Fruit fly (Drosophila melanogaster) whole organism, pupa: ENCODE data around the gene CG42841.

Experiments
- CG10348 ChIP-seq: fragments of 200-800 bp; sonication (Bioruptor generic); IDR thresholded peaks from 2 replicates; pipeline ENCODE4 v1.3.6; 2022; ENCODE audit warnings: missing biosample characterization, missing genetic modification characterization
- CG12605 ChIP-seq: fragments of 200-800 bp; sonication (Bioruptor generic); IDR thresholded peaks from 2 replicates; pipeline ENCODE4 v1.3.6; 2022; ENCODE audit warnings: missing biosample characterization, missing genetic modification characterization
- CG13204 ChIP-seq: fragments of 200-800 bp; sonication (Bioruptor generic); optimal IDR thresholded peaks from 2 replicates; lab custom pipeline; 2018; ENCODE audit warnings: missing biosample characterization, mild to moderate bottlenecking, missing genetic modification characterization, moderate library complexity
- CG14655 ChIP-seq: fragments of 200-800 bp; sonication (Bioruptor generic); optimal IDR thresholded peaks from 3 replicates; lab custom pipeline; 2017; ENCODE audit warnings: mild to moderate bottlenecking, missing biosample characterization, missing genetic modification reagents, missing genetic modification characterization
- CG15710 ChIP-seq: fragments of 200-800 bp; sonication (Bioruptor generic); optimal IDR thresholded peaks from 2 replicates; lab custom pipeline; 2018; ENCODE audit warnings: missing biosample characterization, mild to moderate bottlenecking, missing genetic modification characterization, moderate library complexity
- CG17806 ChIP-seq: fragments of 200-800 bp; sonication (Bioruptor generic); optimal IDR thresholded peaks from 2 replicates; lab custom pipeline; 2018; ENCODE audit warnings: missing biosample characterization, mild to moderate bottlenecking, missing genetic modification characterization, moderate library complexity
- CG32121 ChIP-seq: fragments of 200-800 bp; sonication (Bioruptor generic); IDR thresholded peaks from 2 replicates; pipeline ENCODE4 v1.3.6; 2022; ENCODE audit warnings: missing biosample characterization, missing genetic modification characterization
- CG34367 ChIP-seq: fragments of 200-800 bp; sonication (Bioruptor generic); optimal IDR thresholded peaks from 2 replicates; lab custom pipeline; 2018; ENCODE audit warnings: missing biosample characterization, mild to moderate bottlenecking, missing genetic modification characterization
- CG4496 ChIP-seq: fragments of 200-800 bp; sonication (Bioruptor generic); IDR thresholded peaks from 3 replicates; pipeline ENCODE4 v1.3.6; 2022; ENCODE audit warnings: missing biosample characterization, missing genetic modification characterization
- CG8159 ChIP-seq: fragments of 200-800 bp; sonication (Bioruptor generic); optimal IDR thresholded peaks from 3 replicates; lab custom pipeline; 2018; ENCODE audit warnings: missing biosample characterization, mild to moderate bottlenecking, missing genetic modification characterization, moderate library complexity
- CG8301 ChIP-seq: fragments of 200-800 bp; sonication (Bioruptor generic); optimal IDR thresholded peaks from 2 replicates; lab custom pipeline; 2018; ENCODE audit warnings: missing biosample characterization, mild to moderate bottlenecking, missing genetic modification characterization
- CG9948 ChIP-seq: fragments of 200-800 bp; sonication (Bioruptor generic); optimal IDR thresholded peaks from 2 replicates; lab custom pipeline; 2018; ENCODE audit warnings: missing biosample characterization, mild to moderate bottlenecking, missing genetic modification characterization, moderate library complexity
- D1 ChIP-seq: fragments of 200-800 bp; sonication (Bioruptor generic); optimal IDR thresholded peaks from 2 replicates; lab custom pipeline; 2018; ENCODE audit warnings: missing biosample characterization, mild to moderate bottlenecking, missing genetic modification characterization, moderate library complexity
- EcR ChIP-seq: fragments of 200-800 bp; sonication (Bioruptor generic); optimal IDR thresholded peaks from 3 replicates; lab custom pipeline; 2019; ENCODE audit warnings: missing biosample characterization, missing genetic modification characterization, mild to moderate bottlenecking, moderate library complexity, missing genetic modification reagents
- Ets98B ChIP-seq: fragments of 200-800 bp; sonication (Bioruptor generic); IDR thresholded peaks from 2 replicates; pipeline ENCODE4 v1.3.6; 2022; ENCODE audit warnings: missing biosample characterization, missing genetic modification characterization
- Pif1A ChIP-seq: fragments of 200-800 bp; sonication (Bioruptor generic); optimal IDR thresholded peaks from 3 replicates; lab custom pipeline; 2016; ENCODE audit warnings: missing biosample characterization, missing genetic modification characterization
- Pif1B ChIP-seq: fragments of 200-800 bp; sonication (Bioruptor generic); optimal IDR thresholded peaks from 3 replicates; lab custom pipeline; 2016; ENCODE audit warnings: missing biosample characterization, missing genetic modification characterization
- Snoo ChIP-seq: fragments of 200-800 bp; sonication (Bioruptor generic); optimal IDR thresholded peaks from 3 replicates; lab custom pipeline; 2017; ENCODE audit warnings: missing biosample characterization, mild to moderate bottlenecking, missing genetic modification characterization, inconsistent platforms
- fd96Ca ChIP-seq: fragments of 200-800 bp; sonication (Bioruptor generic); IDR thresholded peaks from 3 replicates; pipeline ENCODE4 v1.3.6; 2022; ENCODE audit warnings: missing biosample characterization, missing genetic modification characterization
- gl ChIP-seq: fragments of 200-800 bp; sonication (Bioruptor generic); optimal IDR thresholded peaks from 2 replicates; lab custom pipeline; 2018; ENCODE audit warnings: missing biosample characterization, mild to moderate bottlenecking, missing genetic modification characterization
- rn ChIP-seq: fragments of 200-800 bp; sonication (Bioruptor generic); IDR thresholded peaks from 2 replicates; pipeline ENCODE4 v1.3.6; 2022; ENCODE audit warnings: missing biosample characterization, missing genetic modification characterization

Gene CG42841

DNA sequence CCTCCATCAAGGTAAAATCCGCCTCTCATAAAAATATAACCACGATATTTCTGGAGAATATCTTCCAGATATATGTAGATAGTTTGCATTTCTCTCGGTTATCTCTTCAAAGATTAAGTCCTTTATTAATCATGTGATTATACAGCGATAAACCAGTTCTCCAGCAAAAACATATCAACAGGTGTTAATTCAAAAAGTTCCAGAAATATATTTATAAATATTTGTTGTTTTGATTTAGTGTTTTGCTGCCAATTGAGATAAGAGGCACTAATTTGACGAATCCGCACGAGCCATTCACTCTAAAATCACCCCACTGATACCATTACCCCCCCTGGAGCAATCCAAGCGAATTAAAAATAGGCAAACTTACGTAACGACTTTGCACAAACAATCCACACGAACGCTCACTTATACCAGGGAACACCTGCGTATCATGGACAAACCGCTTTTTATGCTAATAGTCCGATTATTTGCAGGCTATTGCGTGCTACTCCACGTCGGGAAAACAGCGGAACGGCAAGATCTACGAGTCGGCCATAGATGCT lies 40.8 kb downstream of the CG42841 start:
- TF ChIP-seq CG15710 (tag; lab: Kevin White, UChicago) = no peak
- no peak for TF ChIP-seq CG17806
- no peak for TF ChIP-seq CG8159
- TF ChIP-seq CG12605 (GFP tag; lab: Robert Waterston, UW) = no peak
- no peak for TF ChIP-seq CG34367
- TF ChIP-seq CG9948 (tag; lab: Kevin White, UChicago) = no peak
- no peak for TF ChIP-seq CG14655 (GFP tag; lab: Kevin White, UChicago)
- TF ChIP-seq Pif1A (GFP tag; lab: Kevin White, UChicago) = no peak
- no peak for TF ChIP-seq Pif1B (GFP tag; lab: Kevin White, UChicago)
- no peak for TF ChIP-seq gl (tag; lab: Kevin White, UChicago)
- no peak for TF ChIP-seq CG4496 (GFP tag; lab: Robert Waterston, UW)
- TF ChIP-seq Snoo (tag; lab: Kevin White, UChicago) = no peak
- TF ChIP-seq Ets98B (GFP tag; lab: Robert Waterston, UW) = no peak
- TF ChIP-seq CG32121 (GFP tag; lab: Robert Waterston, UW) = no peak
- TF ChIP-seq CG8301 (tag; lab: Kevin White, UChicago) = no peak
- TF ChIP-seq CG13204 (GFP tag; lab: Kevin White, UChicago) = no peak
- no peak for TF ChIP-seq EcR (GFP tag; lab: Kevin White, UChicago)
- TF ChIP-seq CG10348 = no peak
- TF ChIP-seq rn (GFP tag; lab: Robert Waterston, UW) = no peak
- TF ChIP-seq fd96Ca (GFP tag; lab: Robert Waterston, UW) = no peak
- TF ChIP-seq, all 21 proteins: peak for 0

DNA sequence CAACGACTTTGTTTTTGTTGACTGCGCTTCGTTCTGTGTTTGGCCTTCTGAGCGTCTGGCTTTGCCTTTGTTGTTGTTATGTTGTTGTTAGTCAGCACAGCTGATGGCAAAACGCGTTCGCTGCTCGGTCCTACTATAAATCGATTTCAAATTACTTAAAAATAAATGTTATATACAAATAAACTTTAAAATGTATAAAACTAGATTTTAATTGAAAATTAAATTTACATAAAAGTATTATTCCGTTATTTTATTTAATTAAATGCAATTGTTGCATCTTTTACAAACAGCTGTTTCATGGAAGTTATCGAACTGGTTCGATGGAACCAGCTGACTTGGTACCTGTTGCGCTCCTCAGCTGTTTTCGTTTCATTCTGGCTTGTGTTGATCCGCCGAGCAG lies 41.4 kb downstream of the CG42841 start, which contains the start of gene mv:
Gene mv, minus strand, starts transcription at position 80 of the 400 bp plus-strand sequence.
- TF ChIP-seq CG12605 (GFP tag; lab: Robert Waterston, UW) (0 out of 2 replicates have a peak, but pooled peaks have one; percentile 51), CG8301 (tag; lab: Kevin White, UChicago) (no peak)
- TF ChIP-seq, all 21 proteins: peak for 1

DNA sequence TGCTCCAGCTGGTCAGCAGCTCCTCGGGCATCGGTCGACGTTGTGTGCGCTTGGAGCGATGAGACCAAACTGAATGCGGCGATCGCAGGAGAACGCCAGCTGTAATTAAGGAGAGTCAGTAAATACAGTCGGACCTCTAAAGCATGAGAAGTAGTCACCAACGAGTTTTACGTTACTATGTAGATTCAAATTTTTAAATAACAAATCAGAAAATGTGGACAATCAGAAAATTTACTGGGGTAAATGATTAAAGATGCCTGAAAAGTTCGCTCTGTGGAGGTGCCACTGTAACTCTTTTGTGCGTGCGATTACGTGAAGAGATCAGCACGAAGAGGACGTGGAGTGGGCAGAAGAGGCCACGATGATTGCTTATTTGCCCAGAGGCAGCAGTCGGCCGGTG lies 42.5 kb downstream of the CG42841 start, which contains the start of gene SCOT:
Gene SCOT, plus strand, starts transcription at position 180 of the 400 bp plus-strand sequence.
- TF ChIP-seq CG8159 = peak; percentile 89
- peak; percentile 95 for TF ChIP-seq Pif1A (GFP tag; lab: Kevin White, UChicago)
- TF ChIP-seq CG8301 (tag; lab: Kevin White, UChicago) = peak; percentile 95
- no peak for TF ChIP-seq D1 (tag; lab: Kevin White, UChicago)
- peak; percentile 98 for TF ChIP-seq Ets98B (GFP tag; lab: Robert Waterston, UW)
- peak; percentile 93 for TF ChIP-seq CG34367
- peak; percentile 91 for TF ChIP-seq CG10348
- peak; percentile 92 for TF ChIP-seq CG17806
- peak; percentile 98 for TF ChIP-seq fd96Ca (GFP tag; lab: Robert Waterston, UW)
- peak; percentile 97 for TF ChIP-seq CG14655 (GFP tag; lab: Kevin White, UChicago)
- TF ChIP-seq EcR (GFP tag; lab: Kevin White, UChicago) = no peak
- TF ChIP-seq CG12605 (GFP tag; lab: Robert Waterston, UW) = peak; percentile 98
- peak; percentile 82 for TF ChIP-seq CG13204 (GFP tag; lab: Kevin White, UChicago)
- peak; percentile 93 for TF ChIP-seq Pif1B (GFP tag; lab: Kevin White, UChicago)
- peak; percentile 99 for TF ChIP-seq CG4496 (GFP tag; lab: Robert Waterston, UW)
- peak; percentile 87 for TF ChIP-seq CG9948 (tag; lab: Kevin White, UChicago)
- TF ChIP-seq CG15710 (tag; lab: Kevin White, UChicago) = peak; percentile 93
- peak; percentile 95 for TF ChIP-seq rn (GFP tag; lab: Robert Waterston, UW)
- TF ChIP-seq CG32121 (GFP tag; lab: Robert Waterston, UW) = peak; percentile 97
- TF ChIP-seq Snoo (tag; lab: Kevin White, UChicago) = no peak
- TF ChIP-seq gl (tag; lab: Kevin White, UChicago) = peak; percentile 86
